Worm (Caenorhabditis elegans) whole organism, L1 larva: ENCODE measurements around the gene vps-39.

Experiments
- ceh-88 ChIP-seq: fragments of 200-800 bp; sonication (Bioruptor generic); IDR thresholded peaks from 2 replicates; pipeline ENCODE4 v1.3.6; 2022; ENCODE audit warnings: missing genetic modification characterization, missing compliant biosample characterization
- fos-1 ChIP-seq: fragments of 150-350 bp; optimal IDR thresholded peaks from 2 replicates; lab custom pipeline; 2014; ENCODE audit warnings: missing biosample characterization, missing genetic modification characterization
- jun-1 ChIP-seq: fragments of 150-350 bp; optimal IDR thresholded peaks from 2 replicates; lab custom pipeline; 2014; ENCODE audit warnings: missing biosample characterization, missing genetic modification reagents, missing genetic modification characterization
- nhr-77 ChIP-seq: fragments of 150-350 bp; optimal IDR thresholded peaks from 2 replicates; lab custom pipeline; 2014; ENCODE audit warnings: missing biosample characterization, missing genetic modification characterization
- unc-62 ChIP-seq: fragments of 150-350 bp; optimal IDR thresholded peaks from 2 replicates; lab custom pipeline; 2014; ENCODE audit warnings: missing biosample characterization, missing genetic modification reagents, missing genetic modification characterization
- unc-98 ChIP-seq: fragments of 200-800 bp; sonication (Bioruptor generic); IDR thresholded peaks from 2 replicates; pipeline ENCODE4 v1.3.6; 2022; ENCODE audit warnings: missing genetic modification characterization, missing compliant biosample characterization

DNA sequence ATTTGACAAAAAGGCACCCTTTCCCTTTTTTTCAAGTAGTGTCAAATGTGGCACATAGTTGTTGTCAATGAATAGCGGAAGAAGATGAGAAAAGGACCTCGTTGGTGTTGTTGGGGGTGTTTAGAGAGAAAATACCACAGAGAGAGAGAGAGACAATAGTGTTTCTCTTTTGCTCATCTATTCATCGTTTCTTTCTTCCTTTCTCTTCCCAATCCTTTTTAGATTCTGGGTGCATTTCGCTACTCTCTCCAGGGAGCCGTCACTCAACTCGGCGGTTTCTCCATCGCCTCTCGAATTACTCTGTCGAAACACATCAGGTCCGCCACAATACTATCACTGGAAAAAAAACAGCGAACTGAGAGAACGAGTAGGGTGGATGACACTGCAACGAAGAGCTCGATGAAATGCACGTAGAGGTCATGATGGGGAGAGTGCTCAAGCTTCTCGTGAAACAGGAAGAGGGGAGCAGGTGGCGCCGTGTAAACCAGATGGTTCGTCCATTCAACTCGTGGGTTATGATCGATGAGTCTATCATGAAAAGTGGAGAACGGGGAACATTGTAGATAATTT lies 34.5 kb downstream of the vps-39 start:
- no peak for TF ChIP-seq nhr-77 (tag; lab: Kevin White, UChicago)
- no peak for TF ChIP-seq fos-1 (tag; lab: Kevin White, UChicago)
- no peak for TF ChIP-seq unc-62 (GFP tag; lab: Kevin White, UChicago)
- TF ChIP-seq ceh-88 (GFP tag; lab: Robert Waterston, UW) = no peak
- TF ChIP-seq jun-1 (tag; lab: Kevin White, UChicago) = no peak
- no peak for TF ChIP-seq unc-98
